Fruit fly (Drosophila melanogaster) whole organism, embryonic: ENCODE results near the gene CG42784.

Experiments used
- BEAF-32 ChIP-seq: fragments of 200-800 bp; sonication (Bioruptor generic); optimal IDR thresholded peaks from 3 replicates; lab custom pipeline; 2017; ENCODE audit warnings: missing biosample characterization, missing genetic modification characterization, mild to moderate bottlenecking, moderate library complexity, missing genetic modification reagents
- CG10565 ChIP-seq: fragments of 200-800 bp; sonication (Bioruptor generic); optimal IDR thresholded peaks from 3 replicates; lab custom pipeline; 2016; ENCODE audit warnings: missing biosample characterization, mild to moderate bottlenecking, missing genetic modification characterization
- CG11085 ChIP-seq: fragments of 200-800 bp; sonication (Bioruptor generic); IDR thresholded peaks from 2 replicates; pipeline ENCODE4 v1.3.6; 2022; ENCODE audit warnings: missing biosample characterization, missing genetic modification characterization
- CG11723 ChIP-seq: fragments of 200-800 bp; sonication (Bioruptor generic); optimal IDR thresholded peaks from 2 replicates; lab custom pipeline; 2017; ENCODE audit warnings: missing biosample characterization, mild to moderate bottlenecking, missing genetic modification characterization
- CG12155 ChIP-seq: fragments of 200-800 bp; sonication (Bioruptor generic); optimal IDR thresholded peaks from 3 replicates; lab custom pipeline; 2016; ENCODE audit warnings: missing biosample characterization, missing genetic modification characterization
- CG14667 ChIP-seq: fragments of 200-800 bp; sonication (Bioruptor generic); IDR thresholded peaks from 2 replicates; pipeline ENCODE4 v1.3.6; 2022; ENCODE audit warnings: missing biosample characterization, missing genetic modification characterization
- CG1647 ChIP-seq: fragments of 200-800 bp; sonication (Bioruptor generic); optimal IDR thresholded peaks from 3 replicates; lab custom pipeline; 2016; ENCODE audit warnings: missing biosample characterization, missing genetic modification characterization
- CG17802 ChIP-seq: fragments of 200-800 bp; sonication (Bioruptor generic); optimal IDR thresholded peaks from 2 replicates; lab custom pipeline; 2018; ENCODE audit warnings: missing biosample characterization, mild to moderate bottlenecking, missing genetic modification characterization, moderate library complexity
- CG2889 ChIP-seq: fragments of 200-800 bp; sonication (Bioruptor generic); IDR thresholded peaks from 3 replicates; pipeline ENCODE4 v1.3.6; 2022; ENCODE audit warnings: missing biosample characterization, missing genetic modification characterization
- CG30020 ChIP-seq: fragments of 200-800 bp; optimal IDR thresholded peaks from 2 replicates; lab custom pipeline; 2019; ENCODE audit warnings: missing biosample characterization, mild to moderate bottlenecking, missing genetic modification characterization, moderate library complexity
- CG30403 ChIP-seq: fragments of 200-800 bp; sonication (Bioruptor generic); optimal IDR thresholded peaks from 3 replicates; lab custom pipeline; 2016; ENCODE audit warnings: missing biosample characterization, missing genetic modification characterization
- CG31441 ChIP-seq: fragments of 200-800 bp; sonication (Bioruptor generic); IDR thresholded peaks from 2 replicates; pipeline ENCODE4 v1.3.6; 2022; ENCODE audit warnings: missing biosample characterization, missing genetic modification characterization
- CG32767 ChIP-seq: fragments of 200-800 bp; sonication (Bioruptor generic); IDR thresholded peaks from 2 replicates; pipeline ENCODE4 v1.3.6; 2022; ENCODE audit warnings: missing biosample characterization, missing genetic modification characterization
- CG34376 ChIP-seq: fragments of 200-800 bp; sonication (Bioruptor generic); optimal IDR thresholded peaks from 2 replicates; lab custom pipeline; 2018; ENCODE audit warnings: missing biosample characterization, mild to moderate bottlenecking, missing genetic modification characterization
- CG3995 ChIP-seq: fragments of 200-800 bp; sonication (Bioruptor generic); optimal IDR thresholded peaks from 3 replicates; lab custom pipeline; 2016; ENCODE audit warnings: missing biosample characterization, missing genetic modification characterization
- CG43689 ChIP-seq: fragments of 200-800 bp; sonication (Bioruptor generic); IDR thresholded peaks from 2 replicates; pipeline ENCODE4 v1.3.6; 2022; ENCODE audit warnings: missing biosample characterization, missing genetic modification characterization
- CG4730 ChIP-seq: fragments of 200-800 bp; sonication (Bioruptor generic); IDR thresholded peaks from 2 replicates; pipeline ENCODE4 v1.3.6; 2022; ENCODE audit warnings: missing biosample characterization, missing genetic modification characterization
- CG6813 ChIP-seq: fragments of 200-800 bp; sonication (Bioruptor generic); optimal IDR thresholded peaks from 2 replicates; lab custom pipeline; 2017; ENCODE audit warnings: missing biosample characterization, missing genetic modification characterization, mild to moderate bottlenecking, moderate library complexity, missing genetic modification reagents
- CG7556 ChIP-seq: fragments of 200-800 bp; sonication (Bioruptor generic); optimal IDR thresholded peaks from 2 replicates; lab custom pipeline; 2017; ENCODE audit warnings: missing biosample characterization, mild to moderate bottlenecking, missing genetic modification characterization
- CG7928 ChIP-seq: fragments of 200-800 bp; sonication (Bioruptor generic); optimal IDR thresholded peaks from 2 replicates; lab custom pipeline; 2017; ENCODE audit warnings: missing biosample characterization, mild to moderate bottlenecking, missing genetic modification characterization
- CG8089 ChIP-seq: fragments of 200-800 bp; sonication (Bioruptor generic); optimal IDR thresholded peaks from 3 replicates; lab custom pipeline; 2016; ENCODE audit warnings: missing biosample characterization, missing genetic modification characterization
- CG8388 ChIP-seq: fragments of 200-800 bp; sonication (Bioruptor generic); optimal IDR thresholded peaks from 2 replicates; lab custom pipeline; 2019; ENCODE audit warnings: missing biosample characterization, mild to moderate bottlenecking, missing genetic modification characterization, moderate library complexity
- CrebB ChIP-seq: fragments of 200-800 bp; sonication (Bioruptor generic); optimal IDR thresholded peaks from 3 replicates; lab custom pipeline; 2018; ENCODE audit warnings: missing biosample characterization, mild to moderate bottlenecking, missing genetic modification characterization
- E2f1 ChIP-seq: fragments of 200-800 bp; sonication (Bioruptor generic); IDR thresholded peaks from 2 replicates; pipeline ENCODE4 v1.3.6; 2022; ENCODE audit warnings: missing biosample characterization, missing genetic modification characterization
- HHEX ChIP-seq: fragments of 200-800 bp; sonication (Bioruptor generic); optimal IDR thresholded peaks from 3 replicates; lab custom pipeline; 2017; ENCODE audit warnings: missing biosample characterization, mild to moderate bottlenecking, missing genetic modification characterization, missing genetic modification reagents
- HmgZ ChIP-seq: fragments of 200-800 bp; sonication (Bioruptor generic); optimal IDR thresholded peaks from 2 replicates; lab custom pipeline; 2018; ENCODE audit warnings: missing biosample characterization, mild to moderate bottlenecking, missing genetic modification characterization
- Lim3 ChIP-seq: fragments of 200-800 bp; sonication (Bioruptor generic); IDR thresholded peaks from 2 replicates; pipeline ENCODE4 v1.3.6; 2022; ENCODE audit warnings: missing biosample characterization, missing genetic modification characterization
- Max ChIP-seq: fragments of 200-800 bp; sonication (Bioruptor generic); optimal IDR thresholded peaks from 2 replicates; lab custom pipeline; 2016; ENCODE audit warnings: missing biosample characterization, mild to moderate bottlenecking, missing genetic modification characterization
- Mes4 ChIP-seq: fragments of 200-800 bp; sonication (Bioruptor generic); optimal IDR thresholded peaks from 2 replicates; lab custom pipeline; 2016; ENCODE audit warnings: missing biosample characterization, missing genetic modification characterization
- Oli ChIP-seq: fragments of 200-800 bp; sonication (Bioruptor generic); optimal IDR thresholded peaks from 2 replicates; lab custom pipeline; 2018; ENCODE audit warnings: missing biosample characterization, mild to moderate bottlenecking, missing genetic modification characterization, moderate library complexity
- Scr ChIP-seq: fragments of 200-800 bp; sonication (Bioruptor generic); IDR thresholded peaks from 2 replicates; pipeline ENCODE4 v1.3.6; 2022; ENCODE audit warnings: missing biosample characterization, missing genetic modification characterization; ENCODE audit not compliant: partially characterized antibody
- Side ChIP-seq: fragments of 200-800 bp; sonication (Bioruptor generic); optimal IDR thresholded peaks from 2 replicates; lab custom pipeline; 2016; ENCODE audit warnings: missing biosample characterization, missing genetic modification characterization
- Tbp ChIP-seq: fragments of >200 bp; optimal IDR thresholded peaks from 2 replicates; lab custom pipeline; 2018; ENCODE audit warnings: missing biosample characterization, missing genetic modification characterization
- al ChIP-seq: fragments of 200-800 bp; sonication (Bioruptor generic); IDR thresholded peaks from 2 replicates; pipeline ENCODE4 v1.3.6; 2022; ENCODE audit warnings: missing biosample characterization, missing genetic modification characterization
- ato ChIP-seq: fragments of 200-800 bp; sonication (Bioruptor generic); IDR thresholded peaks from 2 replicates; pipeline ENCODE4 v1.3.6; 2022; ENCODE audit warnings: missing biosample characterization, missing genetic modification characterization; ENCODE audit not compliant: partially characterized antibody
- chn ChIP-seq: fragments of 200-800 bp; sonication (Bioruptor generic); optimal IDR thresholded peaks from 2 replicates; lab custom pipeline; 2016; ENCODE audit warnings: missing biosample characterization, missing genetic modification characterization
- emc ChIP-seq: fragments of 200-800 bp; sonication (Bioruptor generic); optimal IDR thresholded peaks from 2 replicates; lab custom pipeline; 2016; ENCODE audit warnings: missing biosample characterization, missing genetic modification characterization
- en ChIP-seq: fragments of 200-800 bp; sonication (Bioruptor generic); optimal IDR thresholded peaks from 2 replicates; lab custom pipeline; 2016; ENCODE audit warnings: missing biosample characterization, missing genetic modification characterization
- ftz-f1 ChIP-seq: fragments of 200-800 bp; sonication (Bioruptor generic); optimal IDR thresholded peaks from 2 replicates; lab custom pipeline; 2016; ENCODE audit warnings: missing biosample characterization, missing genetic modification characterization
- jigr1 ChIP-seq: fragments of 200-800 bp; sonication (Bioruptor generic); IDR thresholded peaks from 3 replicates; pipeline ENCODE4 v1.3.6; 2022; ENCODE audit warnings: missing biosample characterization, missing genetic modification characterization
- kah ChIP-seq: fragments of 200-800 bp; sonication (Bioruptor generic); optimal IDR thresholded peaks from 2 replicates; lab custom pipeline; 2018; ENCODE audit warnings: missing biosample characterization, mild to moderate bottlenecking, missing genetic modification characterization
- klu ChIP-seq: fragments of 200-800 bp; sonication (Bioruptor generic); IDR thresholded peaks from 2 replicates; pipeline ENCODE4 v1.3.6; 2022; ENCODE audit warnings: missing biosample characterization, missing genetic modification characterization
- lbe ChIP-seq: fragments of 200-800 bp; sonication (Bioruptor generic); optimal IDR thresholded peaks from 2 replicates; lab custom pipeline; 2016; ENCODE audit warnings: missing biosample characterization, mild to moderate bottlenecking, missing genetic modification characterization
- lola ChIP-seq, 3 experiments: fragments of >200 bp in 2 of 3; fragments of 200-800 bp in 1 of 3; sonication (Bioruptor generic) in 1 of 3; optimal IDR thresholded peaks; 2 replicates each; lab custom pipeline; 2017 to 2019; ENCODE audit warnings: missing biosample characterization in 3 of 3, missing genetic modification characterization in 3 of 3, mild to moderate bottlenecking in 1 of 3, moderate library complexity in 1 of 3
- maf-S ChIP-seq: fragments of 200-800 bp; sonication (Bioruptor generic); optimal IDR thresholded peaks from 2 replicates; lab custom pipeline; 2016; ENCODE audit warnings: missing biosample characterization, missing genetic modification characterization
- odd ChIP-seq: fragments of 200-800 bp; sonication (Bioruptor generic); optimal IDR thresholded peaks from 2 replicates; lab custom pipeline; 2017; ENCODE audit warnings: missing biosample characterization, mild to moderate bottlenecking, missing genetic modification characterization
- sc ChIP-seq, 3 experiments: fragments of >200 bp in 2 of 3; fragments of 200-800 bp in 1 of 3; sonication (Bioruptor generic) in 1 of 3; optimal IDR thresholded peaks; 2 replicates in 2 of 3; 3 replicates in 1 of 3; lab custom pipeline; 2017; ENCODE audit warnings: mild to moderate bottlenecking in 1 of 3, missing biosample characterization in 1 of 3, missing genetic modification characterization in 1 of 3, missing genetic modification reagents in 1 of 3
- sr ChIP-seq: fragments of 200-800 bp; sonication (Bioruptor generic); IDR thresholded peaks from 3 replicates; pipeline ENCODE4 v1.3.6; 2022; ENCODE audit warnings: missing biosample characterization, missing genetic modification characterization
- tin ChIP-seq: fragments of 200-800 bp; sonication (Bioruptor generic); optimal IDR thresholded peaks from 3 replicates; lab custom pipeline; 2016; ENCODE audit warnings: missing biosample characterization, missing genetic modification characterization
- tio ChIP-seq: fragments of 200-800 bp; sonication (Bioruptor generic); optimal IDR thresholded peaks from 2 replicates; lab custom pipeline; 2017; ENCODE audit warnings: missing biosample characterization, missing genetic modification characterization, inconsistent platforms

CG42784 gene

dm6 chr2L:13368940-13369339, 46.3 kb upstream of the CG42784 start, which contains the start of gene CG31855 (continued):
- TF ChIP-seq jigr1 (GFP tag; lab: Robert Waterston, UW) (no peak), maf-S (GFP tag; lab: Kevin White, UChicago) (peak; percentile 76), CG7928 (GFP tag; lab: Kevin White, UChicago) (peak; percentile 44), CG30403 (GFP tag; lab: Kevin White, UChicago) (peak; percentile 90), CG1647 (GFP tag; lab: Kevin White, UChicago) (peak; percentile 81), CG34376 (GFP tag; lab: Kevin White, UChicago) (peak; percentile 90), tin (GFP tag; lab: Kevin White, UChicago) (peak; percentile 88), BEAF-32 (GFP tag; lab: Kevin White, UChicago) (peak; percentile 18), ato (GFP tag; lab: Robert Waterston, UW) (no peak), Lim3 (GFP tag; lab: Robert Waterston, UW) (no peak), lbe (GFP tag; lab: Kevin White, UChicago) (peak; percentile 81), CG31441 (peak; percentile 78), Side (GFP tag; lab: Kevin White, UChicago) (peak; percentile 64), al (GFP tag; lab: Robert Waterston, UW) (peak; percentile 61), Max (GFP tag; lab: Kevin White, UChicago) (peak; percentile 81), CG43689 (GFP tag; lab: Robert Waterston, UW) (peak; percentile 39; the same call in 1 of the 2 replicates), sc (optimal IDR thresholded peaks at IDR 0.05; lab: Kevin White, UChicago) (no peak), sc (GFP tag; optimal IDR thresholded peaks at IDR 0.05; lab: Kevin White, UChicago) (peak; percentile 49), Mes4 (GFP tag; lab: Kevin White, UChicago) (peak; percentile 49), Oli (tag; lab: Kevin White, UChicago) (peak; percentile 63), CG11085 (GFP tag; lab: Robert Waterston, UW) (peak; percentile 82), CG17802 (tag; lab: Kevin White, UChicago) (peak; percentile 42), Tbp (GFP tag; lab: Kevin White, UChicago) (no peak), CG32767 (GFP tag; lab: Robert Waterston, UW) (no peak), HHEX (GFP tag; lab: Kevin White, UChicago) (peak; percentile 77), E2f1 (GFP tag; lab: Robert Waterston, UW) (peak; percentile 77), CG2889 (peak; percentile 57; the same call in 2 of the 3 replicates), klu (GFP tag; lab: Robert Waterston, UW) (peak; percentile 62), HmgZ (tag; lab: Kevin White, UChicago) (peak; percentile 85), ftz-f1 (GFP tag; lab: Kevin White, UChicago) (no peak), CG12155 (GFP tag; lab: Kevin White, UChicago) (peak; percentile 86), odd (GFP tag; lab: Kevin White, UChicago) (peak; percentile 67), CG8388 (GFP tag; lab: Kevin White, UChicago) (peak; percentile 72), CG10565 (peak; percentile 44), chn (peak; percentile 87), tio (GFP tag; lab: Kevin White, UChicago) (no peak), sr (peak; percentile 48; the same call in 2 of the 3 replicates), CG14667 (GFP tag; lab: Robert Waterston, UW) (peak; percentile 64), CG30020 (tag; lab: Kevin White, UChicago) (peak; percentile 44), emc (GFP tag; lab: Kevin White, UChicago) (peak; percentile 3), Scr (GFP tag; lab: Robert Waterston, UW) (no peak), CG8089 (GFP tag; lab: Kevin White, UChicago) (peak; percentile 43), en (peak; percentile 23), CrebB (tag; lab: Kevin White, UChicago) (peak; percentile 67), CG6813 (GFP tag; lab: Kevin White, UChicago) (peak; percentile 56), CG11723 (peak; percentile 63), kah (GFP tag; lab: Kevin White, UChicago) (peak; percentile 67), CG4730 (GFP tag; lab: Robert Waterston, UW) (peak; percentile 77), CG3995 (GFP tag; lab: Kevin White, UChicago) (peak; percentile 51), CG7556 (GFP tag; lab: Kevin White, UChicago) (peak; percentile 79), lola (GFP tag; optimal IDR thresholded peaks at IDR 0.05; lab: Kevin White, UChicago) (peak in 1 of 3 experiments; percentile 58)
